Fruit fly (Drosophila melanogaster) whole organism, embryonic: ENCODE results near the gene CG32984.
A peak's percentile ranks its signal among the peaks of the same experiment; 100 is the strongest.

Source experiments
- Atf6 ChIP-seq: fragments of 200-800 bp; sonication (Bioruptor generic); IDR thresholded peaks from 2 replicates; pipeline ENCODE4 v1.3.6; 2022; ENCODE audit warnings: missing biosample characterization, missing genetic modification characterization
- Bgb ChIP-seq: fragments of 200-800 bp; sonication (Bioruptor generic); IDR thresholded peaks from 2 replicates; pipeline ENCODE4 v1.3.6; 2022; ENCODE audit warnings: missing biosample characterization, missing genetic modification characterization; ENCODE audit not compliant: partially characterized antibody
- BtbVII ChIP-seq: fragments of 200-800 bp; sonication (Bioruptor generic); optimal IDR thresholded peaks from 3 replicates; lab custom pipeline; 2017; ENCODE audit warnings: missing biosample characterization, mild to moderate bottlenecking, missing genetic modification characterization
- CG10267 ChIP-seq: fragments of 200-800 bp; sonication (Bioruptor generic); optimal IDR thresholded peaks from 2 replicates; lab custom pipeline; 2018; ENCODE audit warnings: missing biosample characterization, mild to moderate bottlenecking, missing genetic modification characterization, moderate library complexity
- CG10565 ChIP-seq: fragments of 200-800 bp; sonication (Bioruptor generic); optimal IDR thresholded peaks from 3 replicates; lab custom pipeline; 2016; ENCODE audit warnings: missing biosample characterization, mild to moderate bottlenecking, missing genetic modification characterization
- CG11695 ChIP-seq: fragments of 200-800 bp; sonication (Bioruptor generic); IDR thresholded peaks from 3 replicates; pipeline ENCODE4 v1.3.6; 2022; ENCODE audit warnings: missing biosample characterization, missing genetic modification characterization
- CG12659 ChIP-seq: fragments of 200-800 bp; sonication (Bioruptor generic); optimal IDR thresholded peaks from 3 replicates; lab custom pipeline; 2017; ENCODE audit warnings: mild to moderate bottlenecking, missing biosample characterization, missing genetic modification reagents, missing genetic modification characterization
- CG13296 ChIP-seq: fragments of 200-800 bp; sonication (Bioruptor generic); optimal IDR thresholded peaks from 3 replicates; lab custom pipeline; 2018; ENCODE audit warnings: missing biosample characterization, mild to moderate bottlenecking, missing genetic modification characterization
- CG14710 ChIP-seq: fragments of 200-800 bp; sonication (Bioruptor generic); optimal IDR thresholded peaks from 3 replicates; lab custom pipeline; 2019; ENCODE audit warnings: missing biosample characterization, mild to moderate bottlenecking, missing genetic modification characterization, moderate library complexity
- CG15269 ChIP-seq: fragments of 200-800 bp; sonication (Bioruptor generic); optimal IDR thresholded peaks from 2 replicates; lab custom pipeline; 2018; ENCODE audit warnings: missing biosample characterization, mild to moderate bottlenecking, missing genetic modification characterization, moderate library complexity
- CG15514 ChIP-seq: fragments of 200-800 bp; sonication (Bioruptor generic); optimal IDR thresholded peaks from 3 replicates; lab custom pipeline; 2017; ENCODE audit warnings: missing biosample characterization, missing genetic modification characterization, mild to moderate bottlenecking, moderate library complexity, missing genetic modification reagents
- CG15601 ChIP-seq: fragments of 200-800 bp; sonication (Bioruptor generic); optimal IDR thresholded peaks from 3 replicates; lab custom pipeline; 2019; ENCODE audit warnings: missing biosample characterization, mild to moderate bottlenecking, missing genetic modification characterization, moderate library complexity
- CG16863 ChIP-seq: fragments of 200-800 bp; sonication (Bioruptor generic); optimal IDR thresholded peaks from 3 replicates; lab custom pipeline; 2016; ENCODE audit warnings: missing biosample characterization, missing genetic modification characterization
- CG17186 ChIP-seq: fragments of 200-800 bp; sonication (Bioruptor generic); optimal IDR thresholded peaks from 3 replicates; lab custom pipeline; 2017; ENCODE audit warnings: missing biosample characterization, missing genetic modification reagents, missing genetic modification characterization
- CG17802 ChIP-seq: fragments of 200-800 bp; sonication (Bioruptor generic); optimal IDR thresholded peaks from 2 replicates; lab custom pipeline; 2018; ENCODE audit warnings: missing biosample characterization, mild to moderate bottlenecking, missing genetic modification characterization, moderate library complexity
- CG17912 ChIP-seq: fragments of 200-800 bp; sonication (Bioruptor generic); optimal IDR thresholded peaks from 2 replicates; lab custom pipeline; 2018; ENCODE audit warnings: missing biosample characterization, mild to moderate bottlenecking, missing genetic modification characterization
- CG1832 ChIP-seq: fragments of 200-800 bp; sonication (Bioruptor generic); optimal IDR thresholded peaks from 2 replicates; lab custom pipeline; 2017; ENCODE audit warnings: missing biosample characterization, mild to moderate bottlenecking, missing genetic modification characterization, inconsistent platforms
- CG2120 ChIP-seq: fragments of 200-800 bp; sonication (Bioruptor generic); optimal IDR thresholded peaks from 3 replicates; lab custom pipeline; 2016; ENCODE audit warnings: missing biosample characterization, missing genetic modification characterization
- CG2199 ChIP-seq: fragments of 200-800 bp; sonication (Bioruptor generic); IDR thresholded peaks from 3 replicates; pipeline ENCODE4 v1.3.6; 2022; ENCODE audit warnings: missing biosample characterization, missing genetic modification characterization
- CG33213 ChIP-seq: fragments of 200-800 bp; sonication (Bioruptor generic); optimal IDR thresholded peaks from 3 replicates; lab custom pipeline; 2016; ENCODE audit warnings: missing biosample characterization, missing genetic modification characterization
- CG3995 ChIP-seq: fragments of 200-800 bp; sonication (Bioruptor generic); optimal IDR thresholded peaks from 3 replicates; lab custom pipeline; 2016; ENCODE audit warnings: missing biosample characterization, missing genetic modification characterization
- CG9932 ChIP-seq: fragments of 200-800 bp; sonication (Bioruptor generic); IDR thresholded peaks from 2 replicates; pipeline ENCODE4 v1.3.6; 2022; ENCODE audit warnings: missing biosample characterization, missing genetic modification characterization
- CrebB ChIP-seq: fragments of 200-800 bp; sonication (Bioruptor generic); optimal IDR thresholded peaks from 3 replicates; lab custom pipeline; 2018; ENCODE audit warnings: missing biosample characterization, mild to moderate bottlenecking, missing genetic modification characterization
- Dp ChIP-seq: fragments of 200-800 bp; sonication (Bioruptor generic); optimal IDR thresholded peaks from 2 replicates; lab custom pipeline; 2018; ENCODE audit warnings: missing biosample characterization, mild to moderate bottlenecking, missing genetic modification characterization, moderate library complexity
- Ets97D ChIP-seq: fragments of 200-800 bp; sonication (Bioruptor generic); optimal IDR thresholded peaks from 3 replicates; lab custom pipeline; 2016; ENCODE audit warnings: missing biosample characterization, missing genetic modification characterization
- Hr78 ChIP-seq, 2 experiments: fragments of 200-800 bp in 1 of 2; fragments of >200 bp in 1 of 2; sonication (Bioruptor generic) in 1 of 2; optimal IDR thresholded peaks; 2 replicates each; lab custom pipeline; 2017 to 2019; ENCODE audit warnings: missing biosample characterization in 2 of 2, missing genetic modification characterization in 2 of 2, mild to moderate bottlenecking in 1 of 2, moderate library complexity in 1 of 2
- Lpt ChIP-seq: fragments of >200 bp; optimal IDR thresholded peaks from 2 replicates; lab custom pipeline; 2018; ENCODE audit warnings: missing biosample characterization, missing genetic modification characterization
- MESR4 ChIP-seq: fragments of 200-800 bp; sonication (Bioruptor generic); optimal IDR thresholded peaks from 2 replicates; lab custom pipeline; 2018; ENCODE audit warnings: missing biosample characterization, mild to moderate bottlenecking, missing genetic modification characterization, moderate library complexity
- MTF-1 ChIP-seq: fragments of 200-800 bp; sonication (Bioruptor generic); optimal IDR thresholded peaks from 2 replicates; lab custom pipeline; 2018; ENCODE audit warnings: missing biosample characterization, mild to moderate bottlenecking, missing genetic modification characterization, borderline replicate concordance
- Med ChIP-seq: fragments of 200-800 bp; sonication (Bioruptor generic); peaks from one replicate; lab custom pipeline; 2016; ENCODE audit warnings: missing biosample characterization, missing genetic modification characterization, mild to moderate bottlenecking, inconsistent platforms, moderate library complexity
- Vsx1 ChIP-seq: fragments of 200-800 bp; sonication (Bioruptor generic); optimal IDR thresholded peaks from 2 replicates; lab custom pipeline; 2017; ENCODE audit warnings: missing biosample characterization, mild to moderate bottlenecking, missing genetic modification characterization, missing genetic modification reagents
- ap ChIP-seq: fragments of 200-800 bp; sonication (Bioruptor generic); IDR thresholded peaks from 2 replicates; pipeline ENCODE4 v1.3.6; 2022; ENCODE audit warnings: missing biosample characterization, missing genetic modification characterization
- cas ChIP-seq: fragments of 200-800 bp; sonication (Bioruptor generic); IDR thresholded peaks from 2 replicates; pipeline ENCODE4 v1.3.6; 2022; ENCODE audit warnings: missing biosample characterization, missing genetic modification characterization
- caup ChIP-seq: fragments of 200-800 bp; sonication (Bioruptor generic); optimal IDR thresholded peaks from 3 replicates; lab custom pipeline; 2017; ENCODE audit warnings: missing biosample characterization, mild to moderate bottlenecking, missing genetic modification characterization, moderate library complexity; ENCODE audit not compliant: severe bottlenecking
- chinmo ChIP-seq: fragments of 200-800 bp; sonication (Bioruptor generic); IDR thresholded peaks from 4 replicates; pipeline ENCODE4 v1.3.6; 2022; ENCODE audit warnings: missing biosample characterization, missing genetic modification characterization; ENCODE audit not compliant: partially characterized antibody
- crol ChIP-seq: fragments of 200-800 bp; sonication (Bioruptor generic); IDR thresholded peaks from 2 replicates; pipeline ENCODE4 v1.3.6; 2022; ENCODE audit warnings: missing biosample characterization, missing genetic modification characterization
- en ChIP-seq: fragments of 200-800 bp; sonication (Bioruptor generic); optimal IDR thresholded peaks from 2 replicates; lab custom pipeline; 2016; ENCODE audit warnings: missing biosample characterization, missing genetic modification characterization
- ftz-f1 ChIP-seq: fragments of 200-800 bp; sonication (Bioruptor generic); optimal IDR thresholded peaks from 2 replicates; lab custom pipeline; 2016; ENCODE audit warnings: missing biosample characterization, missing genetic modification characterization
- grn ChIP-seq: fragments of 200-800 bp; sonication (Bioruptor generic); optimal IDR thresholded peaks from 3 replicates; lab custom pipeline; 2017; ENCODE audit warnings: missing biosample characterization, missing genetic modification characterization
- jing ChIP-seq: fragments of 200-800 bp; sonication (Bioruptor generic); optimal IDR thresholded peaks from 2 replicates; lab custom pipeline; 2018; ENCODE audit warnings: missing biosample characterization, mild to moderate bottlenecking, missing genetic modification characterization
- lola ChIP-seq, 3 experiments: fragments of >200 bp in 2 of 3; fragments of 200-800 bp in 1 of 3; sonication (Bioruptor generic) in 1 of 3; optimal IDR thresholded peaks; 2 replicates each; lab custom pipeline; 2017 to 2019; ENCODE audit warnings: missing biosample characterization in 3 of 3, missing genetic modification characterization in 3 of 3, mild to moderate bottlenecking in 1 of 3, moderate library complexity in 1 of 3
- nerfin-2 ChIP-seq: fragments of 200-800 bp; sonication (Bioruptor generic); IDR thresholded peaks from 2 replicates; pipeline ENCODE4 v1.3.6; 2022; ENCODE audit warnings: missing biosample characterization, missing genetic modification characterization; ENCODE audit not compliant: partially characterized antibody
- pan ChIP-seq, 4 experiments: fragments of >200 bp in 3 of 4; fragments of 200-800 bp in 1 of 4; sonication (Bioruptor generic) in 1 of 4; optimal IDR thresholded peaks in 3 of 4; IDR thresholded peaks in 1 of 4; 2 replicates each; pipeline versions ENCODE4 v1.3.6 to Lab custom; 2017 to 2022; ENCODE audit warnings: missing biosample characterization in 2 of 4, missing genetic modification characterization in 2 of 4, mixed read lengths in 1 of 4
- peb ChIP-seq: fragments of 200-800 bp; sonication (Bioruptor generic); IDR thresholded peaks from 2 replicates; pipeline ENCODE4 v1.3.6; 2022; ENCODE audit warnings: missing biosample characterization, missing genetic modification characterization
- shn ChIP-seq: fragments of 200-800 bp; sonication (Bioruptor generic); optimal IDR thresholded peaks from 3 replicates; lab custom pipeline; 2016; ENCODE audit warnings: missing biosample characterization, missing genetic modification characterization
- unpg ChIP-seq: fragments of 200-800 bp; sonication (Bioruptor generic); optimal IDR thresholded peaks from 3 replicates; lab custom pipeline; 2018; ENCODE audit warnings: missing biosample characterization, mild to moderate bottlenecking, missing genetic modification characterization, moderate library complexity
- usp ChIP-seq: fragments of >200 bp; optimal IDR thresholded peaks from 2 replicates; lab custom pipeline; 2017; ENCODE audit warnings: missing biosample characterization, missing genetic modification characterization
- vnd ChIP-seq: fragments of 200-800 bp; sonication (Bioruptor generic); IDR thresholded peaks from 3 replicates; pipeline ENCODE4 v1.3.6; 2022; ENCODE audit warnings: missing biosample characterization, missing genetic modification characterization; ENCODE audit not compliant: partially characterized antibody

CG32984 gene

dm6 chr2L:8955597-8956335 lies 9.0 kb upstream of the CG32984 start (continued):
- TF ChIP-seq caup (GFP tag; lab: Kevin White, UChicago) (no peak), crol (GFP tag; lab: Robert Waterston, UW) (no peak), unpg (no peak), peb (GFP tag; lab: Robert Waterston, UW) (no peak), CG15269 (tag; lab: Kevin White, UChicago) (no peak), CG3995 (peak; percentile 25), Dp (no peak), CG17186 (GFP tag; lab: Kevin White, UChicago) (no peak), CG11695 (GFP tag; lab: Robert Waterston, UW) (peak; percentile 42; the same call in 1 of the 3 replicates), en (GFP tag; lab: Kevin White, UChicago) (no peak), CG17912 (GFP tag; lab: Kevin White, UChicago) (no peak), MESR4 (GFP tag; lab: Kevin White, UChicago) (no peak), Hr78 (GFP tag; optimal IDR thresholded peaks at IDR 0.05; lab: Kevin White, UChicago) (no peak), shn (GFP tag; lab: Kevin White, UChicago) (no peak), CG2199 (GFP tag; lab: Robert Waterston, UW) (no peak), Ets97D (GFP tag; lab: Kevin White, UChicago) (no peak), ap (GFP tag; lab: Robert Waterston, UW) (no peak), CrebB (tag; lab: Kevin White, UChicago) (no peak), cas (GFP tag; lab: Robert Waterston, UW) (no peak), chinmo (GFP tag; lab: Robert Waterston, UW) (no peak), grn (peak; percentile 34), Bgb (no peak), CG15514 (GFP tag; lab: Kevin White, UChicago) (no peak), CG13296 (peak; percentile 26), usp (no peak), CG16863 (GFP tag; lab: Kevin White, UChicago) (no peak), lola (GFP tag; optimal IDR thresholded peaks at IDR 0.05; lab: Kevin White, UChicago) (no peak), Vsx1 (GFP tag; lab: Kevin White, UChicago) (no peak), CG14710 (no peak), CG1832 (GFP tag; lab: Kevin White, UChicago) (no peak), Atf6 (no peak), Lpt (GFP tag; lab: Kevin White, UChicago) (no peak), ftz-f1 (GFP tag; lab: Kevin White, UChicago) (no peak), CG10565 (GFP tag; lab: Kevin White, UChicago) (no peak), jing (GFP tag; lab: Kevin White, UChicago) (no peak), CG10267 (tag; lab: Kevin White, UChicago) (no peak), CG33213 (GFP tag; lab: Kevin White, UChicago) (no peak), MTF-1 (GFP tag; lab: Kevin White, UChicago) (no peak), vnd (GFP tag; lab: Robert Waterston, UW) (no peak), CG17802 (tag; lab: Kevin White, UChicago) (no peak), nerfin-2 (no peak), pan (optimal IDR thresholded peaks at IDR 0.05; lab: Kevin White, UChicago) (no peak), pan (GFP tag; optimal IDR thresholded peaks at IDR 0.05 in 1 of 2, IDR thresholded peaks at IDR 0.05 in 1 of 2) (no peak), CG15601 (tag; lab: Kevin White, UChicago) (no peak), BtbVII (GFP tag; lab: Kevin White, UChicago) (no peak), CG12659 (GFP tag; lab: Kevin White, UChicago) (no peak), Med (GFP tag; lab: Kevin White, UChicago) (peak; percentile 73), CG9932 (GFP tag; lab: Robert Waterston, UW) (no peak), CG2120 (GFP tag; lab: Kevin White, UChicago) (peak; percentile 27)
